Worm (Caenorhabditis elegans) whole organism, mixed stage, embryonic: ENCODE measurements around the gene scl-25.

ENCODE experiments used
- M03D4.4 ChIP-seq: sonication (generic microtip); optimal IDR thresholded peaks from 2 replicates; lab custom pipeline; 2017; ENCODE audit warnings: mild to moderate bottlenecking, missing genetic modification characterization, missing compliant biosample characterization
- bed-3 ChIP-seq: fragments of 200-800 bp; sonication (Bioruptor generic); optimal IDR thresholded peaks from 3 replicates; lab custom pipeline; 2018; ENCODE audit warnings: mild to moderate bottlenecking, missing genetic modification characterization, moderate library complexity, missing compliant biosample characterization
- blmp-1 ChIP-seq: fragments of 150-350 bp; optimal IDR thresholded peaks from 2 replicates; lab custom pipeline; 2014; ENCODE audit warnings: missing biosample characterization, missing genetic modification characterization
- ceh-39 ChIP-seq: fragments of 150-350 bp; optimal IDR thresholded peaks from 2 replicates; lab custom pipeline; 2014; ENCODE audit warnings: missing biosample characterization, missing genetic modification characterization
- ceh-43 ChIP-seq: fragments of 200-800 bp; sonication (Bioruptor generic); optimal IDR thresholded peaks from 2 replicates; lab custom pipeline; 2018; ENCODE audit warnings: mild to moderate bottlenecking, missing genetic modification characterization, moderate library complexity, missing compliant biosample characterization
- ceh-83 ChIP-seq: fragments of 200-800 bp; sonication (Bioruptor generic); optimal IDR thresholded peaks from 2 replicates; lab custom pipeline; 2018; ENCODE audit warnings: mild to moderate bottlenecking, missing genetic modification characterization, missing compliant biosample characterization
- cnd-1 ChIP-seq: fragments of 200-800 bp; sonication (Bioruptor generic); optimal IDR thresholded peaks from 2 replicates; lab custom pipeline; 2018; ENCODE audit warnings: mild to moderate bottlenecking, missing genetic modification characterization, missing compliant biosample characterization
- drap-1 ChIP-seq: fragments of 200-800 bp; sonication (Bioruptor generic); optimal IDR thresholded peaks from 3 replicates; lab custom pipeline; 2018; ENCODE audit warnings: mild to moderate bottlenecking, missing genetic modification characterization, missing compliant biosample characterization
- flh-1 ChIP-seq: fragments of 200-800 bp; sonication (Bioruptor generic); optimal IDR thresholded peaks from 2 replicates; lab custom pipeline; 2018; ENCODE audit warnings: mild to moderate bottlenecking, missing genetic modification characterization, moderate library complexity, missing compliant biosample characterization
- ham-2 ChIP-seq: fragments of 200-800 bp; sonication (Bioruptor generic); optimal IDR thresholded peaks from 2 replicates; lab custom pipeline; 2018; ENCODE audit warnings: mild to moderate bottlenecking, missing genetic modification characterization, missing compliant biosample characterization
- hlh-1 ChIP-seq: fragments of 150-350 bp; optimal IDR thresholded peaks from 2 replicates; lab custom pipeline; 2014; ENCODE audit warnings: missing biosample characterization, missing genetic modification reagents, missing genetic modification characterization
- lin-13 ChIP-seq: fragments of 150-350 bp; optimal IDR thresholded peaks from 2 replicates; lab custom pipeline; 2014; ENCODE audit warnings: missing biosample characterization, missing genetic modification characterization
- lin-32 ChIP-seq: fragments of 200-800 bp; sonication (Bioruptor generic); optimal IDR thresholded peaks from 2 replicates; lab custom pipeline; 2018; ENCODE audit warnings: mild to moderate bottlenecking, missing genetic modification characterization, missing compliant biosample characterization
- mep-1 ChIP-seq: fragments of 150-350 bp; optimal IDR thresholded peaks from 2 replicates; lab custom pipeline; 2017; ENCODE audit warnings: missing biosample characterization, missing genetic modification reagents, missing genetic modification characterization, inconsistent platforms
- mls-2 ChIP-seq: sonication (generic microtip); optimal IDR thresholded peaks from 2 replicates; lab custom pipeline; 2016; ENCODE audit warnings: mild to moderate bottlenecking, missing genetic modification characterization, moderate library complexity, missing compliant biosample characterization
- nhr-12 ChIP-seq: fragments of 150-350 bp; optimal IDR thresholded peaks from 2 replicates; lab custom pipeline; 2014; ENCODE audit warnings: missing biosample characterization, missing genetic modification characterization
- nhr-2 ChIP-seq: fragments of 150-350 bp; optimal IDR thresholded peaks from 2 replicates; lab custom pipeline; 2014; ENCODE audit warnings: missing biosample characterization, missing genetic modification characterization
- nhr-237 ChIP-seq: fragments of 150-350 bp; optimal IDR thresholded peaks from 2 replicates; lab custom pipeline; 2014; ENCODE audit warnings: missing biosample characterization, missing genetic modification characterization
- nhr-28 ChIP-seq: fragments of 150-350 bp; optimal IDR thresholded peaks from 2 replicates; lab custom pipeline; 2014; ENCODE audit warnings: missing biosample characterization, missing genetic modification characterization
- nhr-76 ChIP-seq: sonication (generic microtip); optimal IDR thresholded peaks from 2 replicates; lab custom pipeline; 2017; ENCODE audit warnings: missing biosample characterization, missing genetic modification characterization
- sem-2 ChIP-seq: fragments of 200-800 bp; sonication (Bioruptor generic); optimal IDR thresholded peaks from 2 replicates; lab custom pipeline; 2018; ENCODE audit warnings: mild to moderate bottlenecking, missing genetic modification characterization, missing compliant biosample characterization
- sptf-1 ChIP-seq: sonication (generic microtip); optimal IDR thresholded peaks from 2 replicates; lab custom pipeline; 2017; ENCODE audit warnings: mild to moderate bottlenecking, missing genetic modification characterization, moderate library complexity, missing compliant biosample characterization
- tbx-8 ChIP-seq: fragments of 200-800 bp; sonication (Bioruptor generic); optimal IDR thresholded peaks from 2 replicates; lab custom pipeline; 2018; ENCODE audit warnings: mild to moderate bottlenecking, missing genetic modification characterization, moderate library complexity, missing compliant biosample characterization
- unc-120 ChIP-seq: sonication (generic microtip); optimal IDR thresholded peaks from 2 replicates; lab custom pipeline; 2017; ENCODE audit warnings: missing genetic modification characterization, missing compliant biosample characterization; ENCODE audit not compliant: poor library complexity, severe bottlenecking
- unc-39 ChIP-seq: fragments of 150-350 bp; optimal IDR thresholded peaks from 2 replicates; lab custom pipeline; 2014; ENCODE audit warnings: missing biosample characterization, missing genetic modification characterization
- unc-62 ChIP-seq: fragments of 150-350 bp; optimal IDR thresholded peaks from 2 replicates; lab custom pipeline; 2014; ENCODE audit warnings: missing biosample characterization, missing genetic modification reagents, missing genetic modification characterization
- zip-8 ChIP-seq: fragments of 150-350 bp; optimal IDR thresholded peaks from 2 replicates; lab custom pipeline; 2014; ENCODE audit warnings: missing biosample characterization, missing genetic modification characterization
- ztf-11 ChIP-seq: fragments of 150-350 bp; optimal IDR thresholded peaks from 2 replicates; lab custom pipeline; 2014; ENCODE audit warnings: missing biosample characterization, missing genetic modification characterization

The scl-25 gene

DNA sequence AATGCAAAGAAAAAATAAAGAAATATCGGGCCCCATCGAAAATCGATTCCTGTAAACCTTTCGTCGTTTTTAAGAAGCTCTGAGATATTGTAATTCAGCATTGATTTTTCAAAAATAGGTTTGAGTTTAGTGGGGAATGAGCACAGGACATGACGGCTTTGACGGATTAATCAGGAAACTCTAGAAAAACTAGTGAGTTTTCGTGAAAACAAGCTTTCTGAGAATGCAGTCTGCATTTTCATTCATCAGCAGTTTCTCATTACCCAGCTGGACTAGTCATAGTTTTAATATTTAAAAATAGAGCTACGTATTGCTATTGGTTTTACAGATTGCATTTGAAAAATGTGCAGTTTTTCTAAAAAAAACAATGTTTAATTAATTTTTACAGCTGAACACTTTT lies 33.3 kb upstream of the scl-25 start, which contains the start of gene srz-47:
Gene srz-47, minus strand, starts transcription at position 101 of the 400 bp plus-strand sequence.
- TF ChIP-seq unc-39 (no peak), lin-32 (GFP tag; lab: Kevin White, UChicago) (no peak), ceh-83 (GFP tag; lab: Kevin White, UChicago) (no peak), ham-2 (GFP tag; lab: Kevin White, UChicago) (no peak), blmp-1 (tag; lab: Kevin White, UChicago) (no peak), nhr-237 (tag; lab: Kevin White, UChicago) (no peak), nhr-12 (tag; lab: Kevin White, UChicago) (no peak), mep-1 (tag; lab: Kevin White, UChicago) (no peak), zip-8 (no peak), sem-2 (no peak)

DNA sequence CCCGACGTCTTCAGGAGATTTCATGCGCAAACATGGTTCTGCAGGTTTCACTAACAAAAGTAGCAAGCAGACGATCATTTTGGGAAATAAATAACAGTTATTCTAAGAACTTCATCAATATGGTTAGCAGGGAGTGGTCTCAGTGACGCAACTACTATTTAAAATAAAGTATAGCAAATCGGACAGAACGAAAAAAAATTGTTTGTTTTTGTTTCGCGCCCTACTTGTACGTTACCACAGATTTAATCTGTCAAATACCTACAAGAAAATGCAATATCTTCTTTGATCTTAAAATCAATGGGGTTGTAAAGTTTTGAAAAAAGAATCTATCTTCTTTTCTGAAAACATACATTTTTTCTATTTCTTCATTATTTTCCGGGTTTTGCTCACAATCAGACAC lies 26.6 kb upstream of the scl-25 start, which contains the start of gene srz-96:
Gene srz-96, plus strand, starts transcription at position 301 of the 400 bp plus-strand sequence.
- TF ChIP-seq nhr-237 (tag; lab: Kevin White, UChicago): no peak
- TF ChIP-seq nhr-12 (tag; lab: Kevin White, UChicago): no peak
- TF ChIP-seq unc-62 (GFP tag; lab: Kevin White, UChicago): no peak
- TF ChIP-seq unc-39: no peak
- TF ChIP-seq hlh-1: no peak
- no peak for TF ChIP-seq bed-3
- no peak for TF ChIP-seq cnd-1
- no peak for TF ChIP-seq mls-2
- TF ChIP-seq ceh-39 (tag; lab: Kevin White, UChicago): no peak
- TF ChIP-seq flh-1 (GFP tag; lab: Kevin White, UChicago): no peak
- TF ChIP-seq M03D4.4: no peak

DNA sequence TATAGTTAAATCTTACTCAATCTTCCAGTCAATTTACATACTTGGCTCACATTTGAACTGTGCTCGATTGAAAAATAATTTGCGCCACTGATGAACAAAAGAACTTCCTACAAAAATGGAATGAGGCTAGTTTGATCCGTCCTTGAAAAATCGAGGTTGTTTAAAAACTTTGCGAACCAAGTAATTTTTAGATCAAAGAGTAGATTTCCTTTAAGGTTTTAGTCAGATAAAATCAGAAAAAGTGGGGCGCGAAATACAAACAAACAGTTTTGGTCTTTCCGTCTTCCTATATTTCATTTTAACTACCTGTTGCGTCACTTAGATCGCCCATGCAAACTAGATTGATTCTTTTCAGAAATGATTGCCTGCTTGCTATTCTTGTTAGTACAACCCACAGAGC lies 23.6 kb upstream of the scl-25 start, which contains the start of gene Y68A4A.10:
Gene Y68A4A.10, plus strand, starts transcription at position 301 of the 400 bp plus-strand sequence.
- TF ChIP-seq zip-8 (no peak), flh-1 (GFP tag; lab: Kevin White, UChicago) (no peak), bed-3 (no peak), nhr-2 (tag; lab: Kevin White, UChicago) (no peak), ceh-43 (GFP tag; lab: Kevin White, UChicago) (no peak), hlh-1 (no peak), sem-2 (no peak), unc-39 (no peak)

DNA sequence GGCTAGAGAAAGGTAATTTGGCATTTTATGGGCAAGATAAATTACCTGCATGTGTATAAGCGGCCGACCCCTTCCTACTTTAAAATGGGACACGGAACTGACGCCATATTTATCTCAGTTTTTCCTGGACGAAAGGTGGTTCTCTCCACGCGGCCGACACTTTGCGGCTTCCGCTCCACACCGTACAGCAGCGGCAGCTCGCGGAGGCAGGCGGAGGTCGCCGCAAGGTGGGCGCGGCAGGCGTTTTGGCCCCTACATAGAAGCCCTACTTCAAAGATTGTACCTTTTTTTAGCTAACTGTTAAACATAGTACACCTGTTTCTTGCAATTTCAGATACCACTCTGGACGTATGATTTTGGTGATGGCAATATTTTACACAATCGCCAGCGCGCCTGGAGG lies 19.0 kb upstream of the scl-25 start:
- no peak for TF ChIP-seq unc-39
- TF ChIP-seq mep-1 (tag; lab: Kevin White, UChicago): no peak
- TF ChIP-seq ceh-39 (tag; lab: Kevin White, UChicago): no peak
- TF ChIP-seq sptf-1 (tag; lab: Kevin White, UChicago): no peak
- no peak for TF ChIP-seq lin-13
- no peak for TF ChIP-seq zip-8
- TF ChIP-seq ztf-11: no peak
- no peak for TF ChIP-seq unc-120 (tag; lab: Kevin White, UChicago)
- no peak for TF ChIP-seq tbx-8 (GFP tag; lab: Kevin White, UChicago)
- TF ChIP-seq blmp-1 (tag; lab: Kevin White, UChicago): no peak
- no peak for TF ChIP-seq mls-2

DNA sequence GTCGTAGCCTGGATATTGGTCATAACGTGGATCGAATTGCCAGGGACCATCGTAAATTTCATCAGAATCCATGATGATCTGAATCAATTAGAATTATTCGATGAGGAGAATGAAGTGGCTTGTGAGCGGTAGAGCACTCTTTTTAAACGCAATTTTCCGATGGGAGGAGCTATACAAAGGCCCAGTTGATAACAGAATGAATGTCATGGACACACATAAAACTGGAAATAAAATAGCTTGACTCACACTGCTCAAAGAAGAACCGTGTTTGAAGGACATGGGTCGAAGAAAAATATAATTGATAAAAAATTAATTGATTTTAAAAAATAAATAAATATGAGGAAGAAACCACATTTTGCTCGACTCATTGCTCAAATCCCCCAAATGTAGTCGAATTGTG lies 17.4 kb upstream of the scl-25 start, which contains the start of gene Y68A4A.13:
Gene Y68A4A.13, minus strand, starts transcription at position 101 of the 400 bp plus-strand sequence.
- TF ChIP-seq mep-1 (tag; lab: Kevin White, UChicago) (no peak), sem-2 (no peak), M03D4.4 (no peak), unc-39 (no peak), ceh-83 (GFP tag; lab: Kevin White, UChicago) (no peak), drap-1 (no peak)

ce11 chrV:17211989-17212731 lies 13.3 kb upstream of the scl-25 start, which contains the start of gene srh-236:
TSS of gene srh-236 (minus strand) at chrV:17212039.
- TF ChIP-seq ham-2 (GFP tag; lab: Kevin White, UChicago): no peak
- no peak for TF ChIP-seq cnd-1
- TF ChIP-seq lin-13: no peak
- TF ChIP-seq nhr-28 (tag; lab: Kevin White, UChicago): no peak
- TF ChIP-seq nhr-76 (tag; lab: Kevin White, UChicago): no peak
- no peak for TF ChIP-seq ceh-43 (GFP tag; lab: Kevin White, UChicago)
- TF ChIP-seq lin-32 (GFP tag; lab: Kevin White, UChicago): no peak
- TF ChIP-seq, all 35 proteins: peak for 0
